Fruit fly (Drosophila melanogaster) whole organism: ENCODE results near the gene brat.

Source experiments
- CG8478 ChIP-seq: fragments of >200 bp; optimal IDR thresholded peaks from 2 replicates; lab custom pipeline; 2018; ENCODE audit warnings: inconsistent platforms
- Dll ChIP-seq: fragments of >200 bp; optimal IDR thresholded peaks from 2 replicates; lab custom pipeline; 2017
- EcR ChIP-seq, 2 experiments: fragments of >200 bp; optimal IDR thresholded peaks; 2 replicates each; lab custom pipeline; 2017; ENCODE audit warnings: missing biosample characterization in 2 of 2, missing genetic modification characterization in 2 of 2, missing genetic modification reagents in 2 of 2
- pan ChIP-seq: fragments of >200 bp; optimal IDR thresholded peaks from 2 replicates; lab custom pipeline; 2017
- psq ChIP-seq: fragments of >200 bp; optimal IDR thresholded peaks from 2 replicates; lab custom pipeline; 2017
- usp ChIP-seq: fragments of >200 bp; optimal IDR thresholded peaks from 2 replicates; lab custom pipeline; 2017; ENCODE audit warnings: missing biosample characterization, missing genetic modification characterization, mixed read lengths

Gene brat

dm6 chr2L:19217933-19218332, 84.3 kb downstream of the brat start:
- TF ChIP-seq Dll (lab: Kevin White, UChicago) (no peak), psq (lab: Kevin White, UChicago) (no peak), EcR (GFP tag; optimal IDR thresholded peaks at IDR 0.05; lab: Kevin White, UChicago) (no peak), CG8478 (lab: Kevin White, UChicago) (no peak), usp (GFP tag; lab: Kevin White, UChicago) (no peak), pan (lab: Kevin White, UChicago) (no peak)

- TF ChIP-seq EcR (GFP tag; optimal IDR thresholded peaks at IDR 0.05; lab: Kevin White, UChicago) (no peak), usp (GFP tag; lab: Kevin White, UChicago) (no peak), psq (lab: Kevin White, UChicago) (no peak), Dll (lab: Kevin White, UChicago) (no peak), CG8478 (lab: Kevin White, UChicago) (no peak), pan (lab: Kevin White, UChicago) (no peak)
These were observed 85.9 kb downstream of the brat start for dm6 chr2L:19219473-19219872.

dm6 chr2L:19220036-19220612, 86.5 kb downstream of the brat start:
- TF ChIP-seq EcR (GFP tag; optimal IDR thresholded peaks at IDR 0.05; lab: Kevin White, UChicago) = no peak
- no peak for TF ChIP-seq Dll (lab: Kevin White, UChicago)
- TF ChIP-seq usp (GFP tag; lab: Kevin White, UChicago) = no peak
- no peak for TF ChIP-seq CG8478 (lab: Kevin White, UChicago)
- no peak for TF ChIP-seq pan (lab: Kevin White, UChicago)
- no peak for TF ChIP-seq psq (lab: Kevin White, UChicago)

- TF ChIP-seq psq (lab: Kevin White, UChicago) (no peak), pan (lab: Kevin White, UChicago) (no peak), CG8478 (lab: Kevin White, UChicago) (no peak), Dll (lab: Kevin White, UChicago) (no peak), EcR (GFP tag; optimal IDR thresholded peaks at IDR 0.05; lab: Kevin White, UChicago) (no peak), usp (GFP tag; lab: Kevin White, UChicago) (no peak)
These were observed 88.7 kb downstream of the brat start for dm6 chr2L:19222311-19222710.

dm6 chr2L:19225984-19226914, 92.6 kb downstream of the brat start:
- peak; percentile 73 for TF ChIP-seq pan (lab: Kevin White, UChicago)
- TF ChIP-seq EcR (GFP tag; optimal IDR thresholded peaks at IDR 0.05; lab: Kevin White, UChicago) = peak in 1 of 2 experiments; percentile 55
- TF ChIP-seq psq (lab: Kevin White, UChicago) = no peak

- TF ChIP-seq usp (GFP tag; lab: Kevin White, UChicago) (no peak), pan (lab: Kevin White, UChicago) (no peak), EcR (GFP tag; optimal IDR thresholded peaks at IDR 0.05; lab: Kevin White, UChicago) (no peak), psq (lab: Kevin White, UChicago) (no peak), CG8478 (lab: Kevin White, UChicago) (no peak), Dll (lab: Kevin White, UChicago) (no peak)
These were observed 94.0 kb downstream of the brat start for dm6 chr2L:19227656-19228055.

- TF ChIP-seq Dll (lab: Kevin White, UChicago) (no peak), EcR (GFP tag; optimal IDR thresholded peaks at IDR 0.05; lab: Kevin White, UChicago) (no peak), usp (GFP tag; lab: Kevin White, UChicago) (no peak), psq (lab: Kevin White, UChicago) (no peak), pan (lab: Kevin White, UChicago) (no peak), CG8478 (lab: Kevin White, UChicago) (no peak)
These were observed 95.4 kb downstream of the brat start for dm6 chr2L:19229059-19229458.
